Fruit fly (Drosophila melanogaster) whole organism, embryonic: ENCODE data around the gene Rpp30.
A peak's percentile ranks its signal among the peaks of the same experiment; 100 is the strongest.

ENCODE experiments used
- Adf1 ChIP-seq: fragments of 200-800 bp; sonication (Bioruptor generic); IDR thresholded peaks from 2 replicates; pipeline ENCODE4 v1.3.6; 2022; ENCODE audit warnings: missing biosample characterization, missing genetic modification characterization
- CG10654 ChIP-seq: fragments of 200-800 bp; sonication (Bioruptor generic); optimal IDR thresholded peaks from 2 replicates; lab custom pipeline; 2016; ENCODE audit warnings: missing biosample characterization, missing genetic modification characterization
- CG11093 ChIP-seq: fragments of 200-800 bp; sonication (Bioruptor generic); IDR thresholded peaks from 3 replicates; pipeline ENCODE4 v1.3.6; 2022; ENCODE audit warnings: missing biosample characterization, missing genetic modification characterization
- CG12659 ChIP-seq: fragments of 200-800 bp; sonication (Bioruptor generic); optimal IDR thresholded peaks from 3 replicates; lab custom pipeline; 2017; ENCODE audit warnings: mild to moderate bottlenecking, missing biosample characterization, missing genetic modification reagents, missing genetic modification characterization
- CG13624 ChIP-seq: fragments of 200-800 bp; sonication (Bioruptor generic); optimal IDR thresholded peaks from 2 replicates; lab custom pipeline; 2016; ENCODE audit warnings: missing biosample characterization, missing genetic modification characterization
- CG13775 ChIP-seq: fragments of 200-800 bp; sonication (Bioruptor generic); optimal IDR thresholded peaks from 3 replicates; lab custom pipeline; 2017; ENCODE audit warnings: missing biosample characterization, mild to moderate bottlenecking, missing genetic modification characterization
- CG13894 ChIP-seq: fragments of 200-800 bp; sonication (Bioruptor generic); optimal IDR thresholded peaks from 3 replicates; lab custom pipeline; 2018; ENCODE audit warnings: missing biosample characterization, mild to moderate bottlenecking, missing genetic modification characterization, moderate library complexity
- CG15514 ChIP-seq: fragments of 200-800 bp; sonication (Bioruptor generic); optimal IDR thresholded peaks from 3 replicates; lab custom pipeline; 2017; ENCODE audit warnings: missing biosample characterization, missing genetic modification characterization, mild to moderate bottlenecking, moderate library complexity, missing genetic modification reagents
- CG17612 ChIP-seq: fragments of 200-800 bp; sonication (Bioruptor generic); IDR thresholded peaks from 2 replicates; pipeline ENCODE4 v1.3.6; 2022; ENCODE audit warnings: missing biosample characterization, missing genetic modification characterization
- CG2120 ChIP-seq: fragments of 200-800 bp; sonication (Bioruptor generic); optimal IDR thresholded peaks from 3 replicates; lab custom pipeline; 2016; ENCODE audit warnings: missing biosample characterization, missing genetic modification characterization
- CG30403 ChIP-seq: fragments of 200-800 bp; sonication (Bioruptor generic); optimal IDR thresholded peaks from 3 replicates; lab custom pipeline; 2016; ENCODE audit warnings: missing biosample characterization, missing genetic modification characterization
- CG34376 ChIP-seq: fragments of 200-800 bp; sonication (Bioruptor generic); optimal IDR thresholded peaks from 2 replicates; lab custom pipeline; 2018; ENCODE audit warnings: missing biosample characterization, mild to moderate bottlenecking, missing genetic modification characterization
- CG3847 ChIP-seq: fragments of 200-800 bp; sonication (Bioruptor generic); IDR thresholded peaks from 2 replicates; pipeline ENCODE4 v1.3.6; 2022; ENCODE audit warnings: missing biosample characterization, missing genetic modification characterization
- CG4617 ChIP-seq: fragments of 200-800 bp; sonication (Bioruptor generic); optimal IDR thresholded peaks from 3 replicates; lab custom pipeline; 2016; ENCODE audit warnings: missing biosample characterization, missing genetic modification characterization, borderline replicate concordance
- CG4707 ChIP-seq: fragments of 200-800 bp; sonication (Bioruptor generic); optimal IDR thresholded peaks from 2 replicates; lab custom pipeline; 2018; ENCODE audit warnings: missing biosample characterization, mild to moderate bottlenecking, missing genetic modification characterization, moderate library complexity
- CG8924 ChIP-seq: fragments of 200-800 bp; optimal IDR thresholded peaks from 3 replicates; lab custom pipeline; 2019; ENCODE audit warnings: missing biosample characterization, mild to moderate bottlenecking, missing genetic modification characterization, moderate library complexity
- CG9215 ChIP-seq: fragments of 200-800 bp; sonication (Bioruptor generic); IDR thresholded peaks from 2 replicates; pipeline ENCODE4 v1.3.6; 2022; ENCODE audit warnings: missing biosample characterization, missing genetic modification characterization
- CTCF ChIP-seq: fragments of 200-800 bp; sonication (Bioruptor generic); optimal IDR thresholded peaks from 2 replicates; lab custom pipeline; 2017; ENCODE audit warnings: missing biosample characterization, mild to moderate bottlenecking, missing genetic modification characterization, moderate library complexity
- Dek ChIP-seq: fragments of 200-800 bp; sonication (Bioruptor generic); optimal IDR thresholded peaks from 3 replicates; lab custom pipeline; 2019; ENCODE audit warnings: missing biosample characterization, mild to moderate bottlenecking, missing genetic modification characterization, moderate library complexity
- Dll ChIP-seq: fragments of 200-800 bp; sonication (Bioruptor generic); IDR thresholded peaks from 4 replicates; pipeline ENCODE4 v1.3.6; 2022; ENCODE audit warnings: missing biosample characterization, missing genetic modification characterization; ENCODE audit not compliant: partially characterized antibody
- Dref ChIP-seq: fragments of 200-800 bp; sonication (Bioruptor generic); IDR thresholded peaks from 2 replicates; pipeline ENCODE4 v1.3.6; 2022; ENCODE audit warnings: missing biosample characterization, missing genetic modification characterization
- Drgx ChIP-seq: fragments of 200-800 bp; sonication (Bioruptor generic); IDR thresholded peaks from 2 replicates; pipeline ENCODE4 v1.3.6; 2022; ENCODE audit warnings: missing biosample characterization, missing genetic modification characterization
- Med ChIP-seq: fragments of 200-800 bp; sonication (Bioruptor generic); peaks from one replicate; lab custom pipeline; 2016; ENCODE audit warnings: missing biosample characterization, missing genetic modification characterization, mild to moderate bottlenecking, inconsistent platforms, moderate library complexity
- NFAT ChIP-seq: fragments of 200-800 bp; sonication (Bioruptor generic); IDR thresholded peaks from 2 replicates; pipeline ENCODE4 v1.3.6; 2022; ENCODE audit warnings: missing biosample characterization, missing genetic modification characterization
- Neu2 ChIP-seq: fragments of 200-800 bp; sonication (Bioruptor generic); optimal IDR thresholded peaks from 3 replicates; lab custom pipeline; 2016; ENCODE audit warnings: missing biosample characterization, missing genetic modification characterization, borderline replicate concordance
- Nf-YC ChIP-seq: fragments of 200-800 bp; optimal IDR thresholded peaks from 3 replicates; lab custom pipeline; 2019; ENCODE audit warnings: missing biosample characterization, mild to moderate bottlenecking, missing genetic modification characterization, moderate library complexity
- Opbp ChIP-seq: fragments of 200-800 bp; sonication (Bioruptor generic); IDR thresholded peaks from 3 replicates; pipeline ENCODE4 v1.3.6; 2022; ENCODE audit warnings: missing biosample characterization, missing genetic modification characterization; ENCODE audit not compliant: partially characterized antibody
- YL-1 ChIP-seq: fragments of 200-800 bp; sonication (Bioruptor generic); optimal IDR thresholded peaks from 3 replicates; lab custom pipeline; 2017; ENCODE audit warnings: missing biosample characterization, mild to moderate bottlenecking, missing genetic modification characterization
- aop ChIP-seq: fragments of 200-800 bp; sonication (Bioruptor generic); IDR thresholded peaks from 2 replicates; pipeline ENCODE4 v1.3.6; 2022; ENCODE audit warnings: missing biosample characterization, missing genetic modification characterization
- az2 ChIP-seq: fragments of 200-800 bp; sonication (Bioruptor generic); optimal IDR thresholded peaks from 3 replicates; lab custom pipeline; 2016; ENCODE audit warnings: missing biosample characterization, missing genetic modification characterization
- da ChIP-seq: fragments of 200-800 bp; sonication (Bioruptor generic); optimal IDR thresholded peaks from 2 replicates; lab custom pipeline; 2016; ENCODE audit warnings: missing biosample characterization, missing genetic modification characterization
- dpn ChIP-seq, 2 experiments: fragments of 200-800 bp; sonication (Bioruptor generic); optimal IDR thresholded peaks; 3 replicates each; lab custom pipeline; 2016; ENCODE audit warnings: missing biosample characterization in 2 of 2, missing genetic modification characterization in 2 of 2
- ftz-f1 ChIP-seq: fragments of 200-800 bp; sonication (Bioruptor generic); optimal IDR thresholded peaks from 2 replicates; lab custom pipeline; 2016; ENCODE audit warnings: missing biosample characterization, missing genetic modification characterization
- gsb ChIP-seq: fragments of 200-800 bp; sonication (Bioruptor generic); IDR thresholded peaks from 2 replicates; pipeline ENCODE4 v1.3.6; 2022; ENCODE audit warnings: missing biosample characterization, missing genetic modification characterization
- knrl ChIP-seq: fragments of 200-800 bp; sonication (Bioruptor generic); IDR thresholded peaks from 3 replicates; pipeline ENCODE4 v1.3.6; 2022; ENCODE audit warnings: missing biosample characterization, missing genetic modification characterization; ENCODE audit not compliant: partially characterized antibody
- maf-S ChIP-seq: fragments of 200-800 bp; sonication (Bioruptor generic); optimal IDR thresholded peaks from 2 replicates; lab custom pipeline; 2016; ENCODE audit warnings: missing biosample characterization, missing genetic modification characterization
- nerfin-1 ChIP-seq: fragments of 200-800 bp; sonication (Bioruptor generic); optimal IDR thresholded peaks from 3 replicates; lab custom pipeline; 2019; ENCODE audit warnings: missing biosample characterization, mild to moderate bottlenecking, missing genetic modification characterization, moderate library complexity
- nerfin-2 ChIP-seq: fragments of 200-800 bp; sonication (Bioruptor generic); IDR thresholded peaks from 2 replicates; pipeline ENCODE4 v1.3.6; 2022; ENCODE audit warnings: missing biosample characterization, missing genetic modification characterization; ENCODE audit not compliant: partially characterized antibody
- nmo ChIP-seq: fragments of 200-800 bp; sonication (Bioruptor generic); optimal IDR thresholded peaks from 2 replicates; lab custom pipeline; 2018; ENCODE audit warnings: missing biosample characterization, mild to moderate bottlenecking, missing genetic modification characterization, moderate library complexity
- nom ChIP-seq: fragments of 200-800 bp; sonication (Bioruptor generic); optimal IDR thresholded peaks from 2 replicates; lab custom pipeline; 2017; ENCODE audit warnings: missing biosample characterization, missing genetic modification characterization, mild to moderate bottlenecking, moderate library complexity, missing genetic modification reagents
- pzg ChIP-seq: fragments of 200-800 bp; sonication (Bioruptor generic); optimal IDR thresholded peaks from 3 replicates; lab custom pipeline; 2018; ENCODE audit warnings: missing biosample characterization, mild to moderate bottlenecking, missing genetic modification characterization, moderate library complexity
- sd ChIP-seq: fragments of 200-800 bp; sonication (Bioruptor generic); optimal IDR thresholded peaks from 3 replicates; lab custom pipeline; 2018; ENCODE audit warnings: missing biosample characterization, mild to moderate bottlenecking, missing genetic modification characterization, moderate library complexity
- sens ChIP-seq: fragments of 200-800 bp; sonication (Bioruptor generic); peaks from one replicate; lab custom pipeline; 2016; ENCODE audit warnings: missing biosample characterization, missing genetic modification characterization
- ssp ChIP-seq: fragments of 200-800 bp; sonication (Bioruptor generic); IDR thresholded peaks from 2 replicates; pipeline ENCODE4 v1.3.6; 2022; ENCODE audit warnings: missing biosample characterization, missing genetic modification characterization
- twi ChIP-seq: fragments of 200-800 bp; optimal IDR thresholded peaks from 2 replicates; lab custom pipeline; 2019; ENCODE audit warnings: missing biosample characterization, mild to moderate bottlenecking, missing genetic modification characterization, moderate library complexity
- vnd ChIP-seq: fragments of 200-800 bp; sonication (Bioruptor generic); IDR thresholded peaks from 3 replicates; pipeline ENCODE4 v1.3.6; 2022; ENCODE audit warnings: missing biosample characterization, missing genetic modification characterization; ENCODE audit not compliant: partially characterized antibody
- vvl ChIP-seq: fragments of 200-800 bp; sonication (Bioruptor generic); IDR thresholded peaks from 2 replicates; pipeline ENCODE4 v1.3.6; 2022; ENCODE audit warnings: missing biosample characterization, missing genetic modification characterization
- zfh2 ChIP-seq: fragments of 200-800 bp; sonication (Bioruptor generic); optimal IDR thresholded peaks from 2 replicates; lab custom pipeline; 2016; ENCODE audit warnings: missing biosample characterization, missing genetic modification characterization

The Rpp30 gene

dm6 chr2L:294452-295362, 42.5 kb upstream of the Rpp30 start, which contains the start of the genes U2af38 and Stip1 (continued):
- TF ChIP-seq twi (peak; percentile 17), nmo (GFP tag; lab: Kevin White, UChicago) (peak; percentile 36), CG13775 (GFP tag; lab: Kevin White, UChicago) (no peak), CG2120 (GFP tag; lab: Kevin White, UChicago) (peak; percentile 54), nerfin-1 (tag; lab: Kevin White, UChicago) (peak; percentile 7), Dek (tag; lab: Kevin White, UChicago) (peak; percentile 14), CG4617 (peak; percentile 51), da (GFP tag; lab: Kevin White, UChicago) (no peak), ftz-f1 (GFP tag; lab: Kevin White, UChicago) (no peak), CG11093 (GFP tag; lab: Robert Waterston, UW) (no peak), Med (GFP tag; lab: Kevin White, UChicago) (peak; percentile 73), dpn (GFP tag; optimal IDR thresholded peaks at IDR 0.05; lab: Kevin White, UChicago) (peak in 1 of 2 experiments; percentile 2), CTCF (GFP tag; lab: Kevin White, UChicago) (peak; percentile 54), pzg (GFP tag; lab: Kevin White, UChicago) (peak; percentile 61), nerfin-2 (peak; percentile 43; the same call in 1 of the 2 replicates), NFAT (GFP tag; lab: Robert Waterston, UW) (peak; percentile 62), vnd (GFP tag; lab: Robert Waterston, UW) (peak; percentile 58; the same call in 1 of the 3 replicates), az2 (GFP tag; lab: Kevin White, UChicago) (peak; percentile 1), CG12659 (GFP tag; lab: Kevin White, UChicago) (peak; percentile 37), sens (peak; percentile 24), CG3847 (GFP tag; lab: Robert Waterston, UW) (peak; percentile 55), CG17612 (GFP tag; lab: Robert Waterston, UW) (no peak), sd (peak; percentile 59), CG34376 (GFP tag; lab: Kevin White, UChicago) (peak; percentile 34), ssp (GFP tag; lab: Robert Waterston, UW) (0 out of 2 replicates have a peak, but pooled peaks have one; percentile 12), CG8924 (peak; percentile 47), Dll (GFP tag; lab: Robert Waterston, UW) (peak; percentile 82), CG30403 (peak; percentile 28), zfh2 (GFP tag; lab: Kevin White, UChicago) (peak; percentile 6), CG13624 (no peak), CG15514 (GFP tag; lab: Kevin White, UChicago) (peak; percentile 75), Neu2 (peak; percentile 54), knrl (GFP tag; lab: Robert Waterston, UW) (peak; percentile 60; the same call in 2 of the 3 replicates), Adf1 (GFP tag; lab: Robert Waterston, UW) (no peak), CG9215 (GFP tag; lab: Robert Waterston, UW) (peak; percentile 91), Drgx (no peak), vvl (GFP tag; lab: Robert Waterston, UW) (peak; percentile 42; the same call in 1 of the 2 replicates), nom (GFP tag; lab: Kevin White, UChicago) (peak; percentile 26), gsb (no peak), CG4707 (no peak), maf-S (GFP tag; lab: Kevin White, UChicago) (peak; percentile 2), Nf-YC (peak; percentile 63), Opbp (GFP tag; lab: Robert Waterston, UW) (peak; percentile 4; the same call in 1 of the 3 replicates), YL-1 (GFP tag; lab: Kevin White, UChicago) (peak; percentile 84), CG10654 (GFP tag; lab: Kevin White, UChicago) (peak; percentile 30), aop (GFP tag; lab: Robert Waterston, UW) (no peak), Dref (peak; percentile 79), CG13894 (tag; lab: Kevin White, UChicago) (peak; percentile 63)
